Worm (Caenorhabditis elegans): ENCODE data around the gene meg-3.

DNA sequence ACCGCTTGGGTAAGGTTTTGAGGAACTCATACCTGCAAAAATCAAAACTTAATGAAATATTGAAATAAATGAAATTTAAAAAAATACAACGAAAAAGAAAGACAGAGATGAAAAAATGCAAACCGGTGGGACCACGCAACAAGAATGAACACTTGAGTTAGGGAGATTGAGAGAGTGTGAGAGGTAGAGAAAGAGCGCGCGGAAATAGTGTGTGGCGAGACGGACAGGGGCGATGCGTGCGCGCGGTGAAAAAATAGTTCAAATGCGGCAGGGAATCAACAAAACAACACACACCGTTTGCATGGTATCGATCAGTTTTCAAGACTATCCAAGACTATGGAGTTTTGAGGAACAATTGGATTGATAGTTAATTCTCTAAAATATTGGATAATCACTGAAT, at the start of gene meg-3:
- no peak for TF ChIP-seq nhr-237 (tag; optimal IDR thresholded peaks at IDR 0.05)
- TF ChIP-seq nhr-11 (tag; optimal IDR thresholded peaks at IDR 0.05), result no peak
- no peak for TF ChIP-seq mab-5 (tag; optimal IDR thresholded peaks at IDR 0.05)
- no peak for TF ChIP-seq dmd-4 (tag; optimal IDR thresholded peaks at IDR 0.05)
- TF ChIP-seq ztf-4 (tag; optimal IDR thresholded peaks at IDR 0.05), result no peak
- no peak for TF ChIP-seq lin-13 (GFP tag; optimal IDR thresholded peaks at IDR 0.05)
- no peak for TF ChIP-seq ZK546.5 (tag; optimal IDR thresholded peaks at IDR 0.05)

Data from whole organism, L2 larva.